Fruit fly (Drosophila melanogaster) whole organism, embryonic: ENCODE measurements around the gene CG1638.

ENCODE experiments used
- Abd-B ChIP-seq: fragments of 200-800 bp; sonication (Bioruptor generic); optimal IDR thresholded peaks from 2 replicates; lab custom pipeline; 2018; ENCODE audit warnings: missing biosample characterization, mild to moderate bottlenecking, missing genetic modification characterization, moderate library complexity
- Ada2b ChIP-seq: fragments of 200-800 bp; sonication (Bioruptor generic); IDR thresholded peaks from 2 replicates; pipeline ENCODE4 v1.3.6; 2022; ENCODE audit warnings: missing biosample characterization, missing genetic modification characterization
- CG11085 ChIP-seq: fragments of 200-800 bp; sonication (Bioruptor generic); IDR thresholded peaks from 2 replicates; pipeline ENCODE4 v1.3.6; 2022; ENCODE audit warnings: missing biosample characterization, missing genetic modification characterization
- CG13287 ChIP-seq: fragments of 200-800 bp; sonication (Bioruptor generic); IDR thresholded peaks from 2 replicates; pipeline ENCODE4 v1.3.6; 2022; ENCODE audit warnings: missing biosample characterization, missing genetic modification characterization; ENCODE audit not compliant: partially characterized antibody
- CG14860 ChIP-seq: fragments of 200-800 bp; sonication (Bioruptor generic); IDR thresholded peaks from 3 replicates; pipeline ENCODE4 v1.3.6; 2022; ENCODE audit warnings: missing biosample characterization, missing genetic modification characterization; ENCODE audit not compliant: partially characterized antibody
- CG15011 ChIP-seq: fragments of 200-800 bp; sonication (Bioruptor generic); optimal IDR thresholded peaks from 3 replicates; lab custom pipeline; 2018; ENCODE audit warnings: missing biosample characterization, mild to moderate bottlenecking, missing genetic modification characterization
- CG16813 ChIP-seq: fragments of 200-800 bp; sonication (Bioruptor generic); IDR thresholded peaks from 3 replicates; pipeline ENCODE4 v1.3.6; 2022; ENCODE audit warnings: missing biosample characterization, missing genetic modification characterization; ENCODE audit not compliant: partially characterized antibody
- CG18262 ChIP-seq: fragments of 200-800 bp; optimal IDR thresholded peaks from 3 replicates; lab custom pipeline; 2019; ENCODE audit warnings: missing biosample characterization, mild to moderate bottlenecking, missing genetic modification characterization, moderate library complexity
- CG2116 ChIP-seq: fragments of 200-800 bp; sonication (Bioruptor generic); optimal IDR thresholded peaks from 3 replicates; lab custom pipeline; 2018; ENCODE audit warnings: missing biosample characterization, mild to moderate bottlenecking, missing genetic modification characterization
- CG2202 ChIP-seq: fragments of 200-800 bp; sonication (Bioruptor generic); optimal IDR thresholded peaks from 2 replicates; lab custom pipeline; 2018; ENCODE audit warnings: missing biosample characterization, mild to moderate bottlenecking, missing genetic modification characterization
- CG3281 ChIP-seq: fragments of 200-800 bp; sonication (Bioruptor generic); optimal IDR thresholded peaks from 3 replicates; lab custom pipeline; 2017; ENCODE audit warnings: missing biosample characterization, mild to moderate bottlenecking, missing genetic modification characterization
- CG34224 ChIP-seq: fragments of 200-800 bp; sonication (Bioruptor generic); IDR thresholded peaks from 3 replicates; pipeline ENCODE4 v1.3.6; 2022; ENCODE audit warnings: missing biosample characterization, missing genetic modification characterization; ENCODE audit not compliant: partially characterized antibody
- CG4820 ChIP-seq: fragments of 200-800 bp; sonication (Bioruptor generic); optimal IDR thresholded peaks from 3 replicates; lab custom pipeline; 2016; ENCODE audit warnings: missing biosample characterization, missing genetic modification characterization
- CG6683 ChIP-seq: fragments of 200-800 bp; sonication (Bioruptor generic); optimal IDR thresholded peaks from 2 replicates; lab custom pipeline; 2017; ENCODE audit warnings: missing biosample characterization, mild to moderate bottlenecking, missing genetic modification characterization, missing genetic modification reagents
- CG6791 ChIP-seq: fragments of 200-800 bp; sonication (Bioruptor generic); IDR thresholded peaks from 3 replicates; pipeline ENCODE4 v1.3.6; 2022; ENCODE audit warnings: missing biosample characterization, missing genetic modification characterization; ENCODE audit not compliant: partially characterized antibody
- CG9876 ChIP-seq: fragments of 200-800 bp; sonication (Bioruptor generic); optimal IDR thresholded peaks from 2 replicates; lab custom pipeline; 2016; ENCODE audit warnings: missing biosample characterization, missing genetic modification characterization
- Chrac-16 ChIP-seq: fragments of 200-800 bp; sonication (Bioruptor generic); optimal IDR thresholded peaks from 3 replicates; lab custom pipeline; 2016; ENCODE audit warnings: missing biosample characterization, missing genetic modification characterization
- CoRest ChIP-seq: fragments of 200-800 bp; sonication (Bioruptor generic); optimal IDR thresholded peaks from 3 replicates; lab custom pipeline; 2018; ENCODE audit warnings: missing biosample characterization, mild to moderate bottlenecking, missing genetic modification characterization, moderate library complexity
- Drgx ChIP-seq: fragments of 200-800 bp; sonication (Bioruptor generic); IDR thresholded peaks from 2 replicates; pipeline ENCODE4 v1.3.6; 2022; ENCODE audit warnings: missing biosample characterization, missing genetic modification characterization
- E2f2 ChIP-seq: fragments of 200-800 bp; sonication (Bioruptor generic); IDR thresholded peaks from 2 replicates; pipeline ENCODE4 v1.3.6; 2022; ENCODE audit warnings: missing biosample characterization, missing genetic modification characterization
- GATAe ChIP-seq: fragments of 200-800 bp; sonication (Bioruptor generic); conservative IDR thresholded peaks from 2 replicates; pipeline ENCODE4 v1.3.6; 2022; ENCODE audit warnings: missing biosample characterization, missing genetic modification characterization
- HmgD ChIP-seq: fragments of 200-800 bp; sonication (Bioruptor generic); optimal IDR thresholded peaks from 3 replicates; lab custom pipeline; 2016; ENCODE audit warnings: missing biosample characterization, missing genetic modification characterization
- Lhr ChIP-seq: fragments of 200-800 bp; sonication (Bioruptor generic); optimal IDR thresholded peaks from 3 replicates; lab custom pipeline; 2017; ENCODE audit warnings: mild to moderate bottlenecking, missing biosample characterization, missing genetic modification reagents, missing genetic modification characterization
- Nf-YC ChIP-seq: fragments of 200-800 bp; optimal IDR thresholded peaks from 3 replicates; lab custom pipeline; 2019; ENCODE audit warnings: missing biosample characterization, mild to moderate bottlenecking, missing genetic modification characterization, moderate library complexity
- Oaz ChIP-seq: fragments of 200-800 bp; sonication (Bioruptor generic); IDR thresholded peaks from 2 replicates; pipeline ENCODE4 v1.3.6; 2022; ENCODE audit warnings: missing biosample characterization, missing genetic modification characterization
- Oli ChIP-seq: fragments of 200-800 bp; sonication (Bioruptor generic); optimal IDR thresholded peaks from 2 replicates; lab custom pipeline; 2018; ENCODE audit warnings: missing biosample characterization, mild to moderate bottlenecking, missing genetic modification characterization, moderate library complexity
- PHDP ChIP-seq: fragments of 200-800 bp; sonication (Bioruptor generic); optimal IDR thresholded peaks from 3 replicates; lab custom pipeline; 2018; ENCODE audit warnings: missing biosample characterization, mild to moderate bottlenecking, missing genetic modification characterization, moderate library complexity
- Pdp1 ChIP-seq, 2 experiments: fragments of 200-800 bp; sonication (Bioruptor generic); optimal IDR thresholded peaks; 3 replicates each; lab custom pipeline; 2016; ENCODE audit warnings: missing biosample characterization in 2 of 2, missing genetic modification characterization in 2 of 2, mild to moderate bottlenecking in 1 of 2, moderate library complexity in 1 of 2
- Spps ChIP-seq: fragments of 200-800 bp; sonication (Bioruptor generic); optimal IDR thresholded peaks from 2 replicates; lab custom pipeline; 2018; ENCODE audit warnings: missing biosample characterization, mild to moderate bottlenecking, missing genetic modification characterization
- Tbp ChIP-seq: fragments of >200 bp; optimal IDR thresholded peaks from 2 replicates; lab custom pipeline; 2018; ENCODE audit warnings: missing biosample characterization, missing genetic modification characterization
- bab2 ChIP-seq: fragments of 200-800 bp; sonication (Bioruptor generic); optimal IDR thresholded peaks from 2 replicates; lab custom pipeline; 2016; ENCODE audit warnings: missing biosample characterization, missing genetic modification characterization
- bbx ChIP-seq: fragments of 200-800 bp; sonication (Bioruptor generic); IDR thresholded peaks from 2 replicates; pipeline ENCODE4 v1.3.6; 2022; ENCODE audit warnings: missing biosample characterization, missing genetic modification characterization; ENCODE audit not compliant: partially characterized antibody
- bcd ChIP-seq: fragments of 200-800 bp; sonication (Bioruptor generic); optimal IDR thresholded peaks from 2 replicates; lab custom pipeline; 2017; ENCODE audit warnings: missing biosample characterization, mild to moderate bottlenecking, missing genetic modification characterization
- br ChIP-seq: fragments of >200 bp; optimal IDR thresholded peaks from 2 replicates; lab custom pipeline; 2017
- caup ChIP-seq: fragments of 200-800 bp; sonication (Bioruptor generic); optimal IDR thresholded peaks from 3 replicates; lab custom pipeline; 2017; ENCODE audit warnings: missing biosample characterization, mild to moderate bottlenecking, missing genetic modification characterization, moderate library complexity; ENCODE audit not compliant: severe bottlenecking
- ci ChIP-seq: fragments of 200-800 bp; sonication (Bioruptor generic); IDR thresholded peaks from 3 replicates; pipeline ENCODE4 v1.3.6; 2022; ENCODE audit warnings: missing biosample characterization, missing genetic modification characterization
- dati ChIP-seq: fragments of 200-800 bp; sonication (Bioruptor generic); IDR thresholded peaks from 2 replicates; pipeline ENCODE4 v1.3.6; 2022; ENCODE audit warnings: missing biosample characterization, missing genetic modification characterization
- gfzf ChIP-seq: fragments of 200-800 bp; sonication (Bioruptor generic); optimal IDR thresholded peaks from 2 replicates; lab custom pipeline; 2016; ENCODE audit warnings: missing biosample characterization, mild to moderate bottlenecking, missing genetic modification characterization, moderate library complexity
- hbn ChIP-seq: fragments of 200-800 bp; sonication (Bioruptor generic); IDR thresholded peaks from 2 replicates; pipeline ENCODE4 v1.3.6; 2022; ENCODE audit warnings: missing biosample characterization, missing genetic modification characterization; ENCODE audit not compliant: partially characterized antibody
- her ChIP-seq: fragments of 200-800 bp; sonication (Bioruptor generic); optimal IDR thresholded peaks from 2 replicates; lab custom pipeline; 2016; ENCODE audit warnings: missing biosample characterization, missing genetic modification characterization
- mam ChIP-seq: fragments of 200-800 bp; sonication (Bioruptor generic); optimal IDR thresholded peaks from 3 replicates; lab custom pipeline; 2016; ENCODE audit warnings: missing biosample characterization, missing genetic modification characterization
- pan ChIP-seq, 4 experiments: fragments of >200 bp in 3 of 4; fragments of 200-800 bp in 1 of 4; sonication (Bioruptor generic) in 1 of 4; optimal IDR thresholded peaks in 3 of 4; IDR thresholded peaks in 1 of 4; 2 replicates each; pipeline versions ENCODE4 v1.3.6 to Lab custom; 2017 to 2022; ENCODE audit warnings: missing biosample characterization in 2 of 4, missing genetic modification characterization in 2 of 4, mixed read lengths in 1 of 4
- prd ChIP-seq, 3 experiments: fragments of >200 bp in 2 of 3; fragments of 200-800 bp in 1 of 3; sonication (Bioruptor generic) in 1 of 3; optimal IDR thresholded peaks in 2 of 3; IDR thresholded peaks in 1 of 3; 2 replicates in 2 of 3; 3 replicates in 1 of 3; pipeline versions ENCODE4 v1.3.6 to Lab custom; 2017 to 2022; ENCODE audit warnings: missing biosample characterization in 1 of 3, missing genetic modification characterization in 1 of 3
- slp2 ChIP-seq: fragments of 200-800 bp; sonication (Bioruptor generic); optimal IDR thresholded peaks from 2 replicates; lab custom pipeline; 2016; ENCODE audit warnings: missing biosample characterization, missing genetic modification characterization
- stwl ChIP-seq: fragments of 200-800 bp; sonication (Bioruptor generic); optimal IDR thresholded peaks from 3 replicates; lab custom pipeline; 2018; ENCODE audit warnings: missing biosample characterization, mild to moderate bottlenecking, missing genetic modification characterization, moderate library complexity
- sug ChIP-seq: fragments of 200-800 bp; optimal IDR thresholded peaks from 2 replicates; lab custom pipeline; 2019; ENCODE audit warnings: missing biosample characterization, mild to moderate bottlenecking, missing genetic modification characterization, moderate library complexity
- vfl ChIP-seq: fragments of 200-800 bp; sonication (Bioruptor generic); optimal IDR thresholded peaks from 2 replicates; lab custom pipeline; 2016; ENCODE audit warnings: missing biosample characterization, missing genetic modification characterization
- wdn ChIP-seq: fragments of 200-800 bp; sonication (Bioruptor generic); IDR thresholded peaks from 2 replicates; pipeline ENCODE4 v1.3.6; 2022; ENCODE audit warnings: missing biosample characterization, missing genetic modification characterization
- zf30C ChIP-seq: fragments of 200-800 bp; sonication (Bioruptor generic); optimal IDR thresholded peaks from 3 replicates; lab custom pipeline; 2018; ENCODE audit warnings: missing biosample characterization, mild to moderate bottlenecking, missing genetic modification characterization
- zfh1 ChIP-seq: fragments of 200-800 bp; sonication (Bioruptor generic); IDR thresholded peaks from 3 replicates; pipeline ENCODE4 v1.3.6; 2022; ENCODE audit warnings: missing biosample characterization, missing genetic modification characterization

CG1638 gene

dm6 chr3R:31571885-31572292 lies 18.5 kb upstream of the CG1638 start, which contains the start of gene gammaCOP (continued):
- peak; percentile 26 for TF ChIP-seq CoRest (tag; lab: Kevin White, UChicago)
- TF ChIP-seq Chrac-16 (GFP tag; lab: Kevin White, UChicago) = no peak
- TF ChIP-seq prd (optimal IDR thresholded peaks at IDR 0.05; lab: Kevin White, UChicago) = no peak
- no peak for TF ChIP-seq prd (GFP tag; IDR thresholded peaks at IDR 0.05; lab: Robert Waterston, UW)
- no peak for TF ChIP-seq Drgx (GFP tag; lab: Robert Waterston, UW)
- no peak for TF ChIP-seq Oaz (GFP tag; lab: Robert Waterston, UW)
- no peak for TF ChIP-seq Lhr (GFP tag; lab: Kevin White, UChicago)
- no peak for TF ChIP-seq mam (GFP tag; lab: Kevin White, UChicago)
- TF ChIP-seq sug = no peak
- no peak for TF ChIP-seq GATAe
- peak; percentile 91 for TF ChIP-seq E2f2
- TF ChIP-seq caup (GFP tag; lab: Kevin White, UChicago) = no peak
- TF ChIP-seq slp2 (GFP tag; lab: Kevin White, UChicago) = no peak
- no peak for TF ChIP-seq CG2202 (tag; lab: Kevin White, UChicago)
- peak; percentile 28 for TF ChIP-seq gfzf
- peak; percentile 90 for TF ChIP-seq CG14860
- TF ChIP-seq zf30C (GFP tag; lab: Kevin White, UChicago) = no peak
- no peak for TF ChIP-seq pan (optimal IDR thresholded peaks at IDR 0.05; lab: Kevin White, UChicago)
- TF ChIP-seq pan (GFP tag; optimal IDR thresholded peaks at IDR 0.05 in 1 of 2, IDR thresholded peaks at IDR 0.05 in 1 of 2) = no peak
- no peak for TF ChIP-seq CG9876
- TF ChIP-seq CG6791 (GFP tag; lab: Robert Waterston, UW) = peak; percentile 78; the same call in 2 of the 3 replicates
- peak; percentile 40 for TF ChIP-seq stwl (tag; lab: Kevin White, UChicago)
- no peak for TF ChIP-seq CG3281 (GFP tag; lab: Kevin White, UChicago)
- TF ChIP-seq wdn (GFP tag; lab: Robert Waterston, UW) = no peak
- TF ChIP-seq CG13287 (GFP tag; lab: Robert Waterston, UW) = peak; percentile 98
- peak; percentile 81 for TF ChIP-seq bbx
- TF ChIP-seq bab2 = peak; percentile 31
- no peak for TF ChIP-seq dati (GFP tag; lab: Robert Waterston, UW)
- peak; percentile 16 for TF ChIP-seq Spps (tag; lab: Kevin White, UChicago)
- TF ChIP-seq CG6683 (GFP tag; lab: Kevin White, UChicago) = no peak
- TF ChIP-seq Abd-B (GFP tag; lab: Kevin White, UChicago) = no peak
- TF ChIP-seq PHDP (tag; lab: Kevin White, UChicago) = no peak
- TF ChIP-seq Tbp = no peak
- TF ChIP-seq CG4820 = no peak
- TF ChIP-seq CG16813 (GFP tag; lab: Robert Waterston, UW) = peak; percentile 88
- TF ChIP-seq bcd (GFP tag; lab: Kevin White, UChicago) = no peak
- peak; percentile 15 for TF ChIP-seq her (GFP tag; lab: Kevin White, UChicago)
- TF ChIP-seq hbn (GFP tag; lab: Robert Waterston, UW) = peak; percentile 90
- TF ChIP-seq zfh1 (GFP tag; lab: Robert Waterston, UW) = no peak
- peak in 1 of 2 experiments; percentile 40 for TF ChIP-seq Pdp1 (GFP tag; optimal IDR thresholded peaks at IDR 0.05; lab: Kevin White, UChicago)
- no peak for TF ChIP-seq vfl (GFP tag; lab: Kevin White, UChicago)
- no peak for TF ChIP-seq Nf-YC
- no peak for TF ChIP-seq CG15011 (GFP tag; lab: Kevin White, UChicago)
- TF ChIP-seq Ada2b (GFP tag; lab: Robert Waterston, UW) = no peak
- no peak for TF ChIP-seq Oli (tag; lab: Kevin White, UChicago)
- TF ChIP-seq br (lab: Kevin White, UChicago) = no peak
- TF ChIP-seq CG2116 (GFP tag; lab: Kevin White, UChicago) = peak; percentile 89
- peak; percentile 17 for TF ChIP-seq HmgD (GFP tag; lab: Kevin White, UChicago)
- TF ChIP-seq CG34224 = peak; percentile 95
- TF ChIP-seq ci (GFP tag; lab: Robert Waterston, UW) = no peak
- TF ChIP-seq CG11085 (GFP tag; lab: Robert Waterston, UW) = no peak
- TF ChIP-seq CG18262 (tag; lab: Kevin White, UChicago) = no peak
